In genomic region chr3R:10681682-10681962, dm6 we compare ENCODE assay signal across 1 fruit fly cellular context.
TF ChIP-seq lines count a peak whose summit lies in the region.

No protein-coding gene starts in this region.

TF ChIP-seq in whole organism, embryonic, 481 proteins besides CTCF, POLR2A, EP300 and RAD21 (continued from another document and continues in another):
- TF ChIP-seq CG4730 (GFP tag; IDR thresholded peaks at IDR 0.05; lab: Robert Waterston, UW) (peak; percentile 50), CG16863 (GFP tag; optimal IDR thresholded peaks at IDR 0.05; lab: Kevin White, UChicago) (no peak), NC2β (GFP tag; optimal IDR thresholded peaks at IDR 0.05; lab: Kevin White, UChicago) (no peak), corto (GFP tag; optimal IDR thresholded peaks at IDR 0.05; lab: Kevin White, UChicago) (no peak), CG11093 (GFP tag; IDR thresholded peaks at IDR 0.05; lab: Robert Waterston, UW) (peak; percentile 34; the same call in 1 of the 3 replicates), CG2199 (GFP tag; IDR thresholded peaks at IDR 0.05; lab: Robert Waterston, UW) (peak; percentile 80; the same call in 1 of the 3 replicates), Sin3A (optimal IDR thresholded peaks at IDR 0.05; lab: Kevin White, UChicago) (no peak), Neu2 (GFP tag; optimal IDR thresholded peaks at IDR 0.05; lab: Kevin White, UChicago; ENCODE audit: borderline replicate concordance) (no peak), tio (GFP tag; optimal IDR thresholded peaks at IDR 0.05; lab: Kevin White, UChicago) (no peak), CG16813 (GFP tag; IDR thresholded peaks at IDR 0.05; lab: Robert Waterston, UW; ENCODE audit: partially characterized antibody) (no peak), ato (GFP tag; IDR thresholded peaks at IDR 0.05; lab: Robert Waterston, UW; ENCODE audit: partially characterized antibody) (no peak), ap (GFP tag; IDR thresholded peaks at IDR 0.05; lab: Robert Waterston, UW) (peak; percentile 60), stc (GFP tag; IDR thresholded peaks at IDR 0.05; lab: Robert Waterston, UW) (peak; percentile 76), fd3F (GFP tag; optimal IDR thresholded peaks at IDR 0.05; lab: Kevin White, UChicago) (no peak), trh (GFP tag; optimal IDR thresholded peaks at IDR 0.05; lab: Kevin White, UChicago) (peak; percentile 33), hbn (GFP tag; IDR thresholded peaks at IDR 0.05; lab: Robert Waterston, UW; ENCODE audit: partially characterized antibody) (no peak), crol (GFP tag; IDR thresholded peaks at IDR 0.05; lab: Robert Waterston, UW) (no peak), CG1603 (tag; optimal IDR thresholded peaks at IDR 0.05; lab: Kevin White, UChicago) (peak; percentile 62), CG7357 (GFP tag; IDR thresholded peaks at IDR 0.05; lab: Robert Waterston, UW) (no peak), sc (optimal IDR thresholded peaks at IDR 0.05; lab: Kevin White, UChicago) (no peak), sc (GFP tag; optimal IDR thresholded peaks at IDR 0.05; lab: Kevin White, UChicago) (no peak), Aef1 (GFP tag; IDR thresholded peaks at IDR 0.05; lab: Robert Waterston, UW) (no peak; the same call in 2 of the 3 replicates), Fer3 (tag; optimal IDR thresholded peaks at IDR 0.05; lab: Kevin White, UChicago) (no peak), HmgZ (tag; optimal IDR thresholded peaks at IDR 0.05; lab: Kevin White, UChicago) (no peak), Ets97D (GFP tag; optimal IDR thresholded peaks at IDR 0.05; lab: Kevin White, UChicago) (no peak), Doc2 (GFP tag; IDR thresholded peaks at IDR 0.05; lab: Robert Waterston, UW) (no peak), salm (tag; optimal IDR thresholded peaks at IDR 0.05; lab: Kevin White, UChicago) (no peak), Taf1 (GFP tag; IDR thresholded peaks at IDR 0.05; lab: Robert Waterston, UW) (no peak), cas (GFP tag; IDR thresholded peaks at IDR 0.05; lab: Robert Waterston, UW) (no peak), amos (GFP tag; IDR thresholded peaks at IDR 0.05; lab: Robert Waterston, UW; ENCODE audit: partially characterized antibody) (no peak), CG2129 (GFP tag; IDR thresholded peaks at IDR 0.05; lab: Robert Waterston, UW; ENCODE audit: partially characterized antibody) (no peak), ro (GFP tag; IDR thresholded peaks at IDR 0.05; lab: Robert Waterston, UW) (no peak), maf-S (GFP tag; optimal IDR thresholded peaks at IDR 0.05; lab: Kevin White, UChicago) (no peak), gcm2 (GFP tag; optimal IDR thresholded peaks at IDR 0.05; lab: Kevin White, UChicago) (no peak), dm (GFP tag; optimal IDR thresholded peaks at IDR 0.05; lab: Kevin White, UChicago) (no peak), Rfx (GFP tag; IDR thresholded peaks at IDR 0.05; lab: Robert Waterston, UW) (peak; percentile 64), MESR4 (GFP tag; optimal IDR thresholded peaks at IDR 0.05; lab: Kevin White, UChicago) (no peak), mld (GFP tag; IDR thresholded peaks at IDR 0.05; lab: Robert Waterston, UW; ENCODE audit: partially characterized antibody) (no peak), ken (GFP tag; IDR thresholded peaks at IDR 0.05; lab: Robert Waterston, UW) (peak; percentile 51; the same call in 1 of the 3 replicates), crp (GFP tag; optimal IDR thresholded peaks at IDR 0.05; lab: Kevin White, UChicago) (no peak), HLH54F (GFP tag; optimal IDR thresholded peaks at IDR 0.05; lab: Kevin White, UChicago) (no peak), Abd-B (GFP tag; optimal IDR thresholded peaks at IDR 0.05; lab: Kevin White, UChicago) (no peak), CG7987 (GFP tag; optimal IDR thresholded peaks at IDR 0.05; lab: Kevin White, UChicago) (peak; percentile 12), lmd (GFP tag; IDR thresholded peaks at IDR 0.05; lab: Robert Waterston, UW) (peak; percentile 52), CG30431 (GFP tag; optimal IDR thresholded peaks at IDR 0.05; lab: Kevin White, UChicago) (peak; percentile 62), cad (GFP tag; optimal IDR thresholded peaks at IDR 0.05; lab: Kevin White, UChicago) (no peak), Doc3 (GFP tag; IDR thresholded peaks at IDR 0.05; lab: Robert Waterston, UW; ENCODE audit: partially characterized antibody) (no peak), en (GFP tag; optimal IDR thresholded peaks at IDR 0.05; lab: Kevin White, UChicago) (no peak), CG1647 (GFP tag; optimal IDR thresholded peaks at IDR 0.05; lab: Kevin White, UChicago) (no peak), CG15073 (GFP tag; optimal IDR thresholded peaks at IDR 0.05; lab: Kevin White, UChicago) (no peak), CkIIα-i1 (GFP tag; IDR thresholded peaks at IDR 0.05; lab: Robert Waterston, UW) (no peak), CG15269 (tag; optimal IDR thresholded peaks at IDR 0.05; lab: Kevin White, UChicago) (peak; percentile 44), NK7.1 (GFP tag; optimal IDR thresholded peaks at IDR 0.05; lab: Kevin White, UChicago) (no peak), repo (GFP tag; optimal IDR thresholded peaks at IDR 0.05; lab: Kevin White, UChicago) (no peak), CG10431 (GFP tag; optimal IDR thresholded peaks at IDR 0.05; lab: Kevin White, UChicago) (no peak), Hr51 (GFP tag; optimal IDR thresholded peaks at IDR 0.05; lab: Kevin White, UChicago) (peak in 1 of 2 experiments; percentile 49), twi (tag; optimal IDR thresholded peaks at IDR 0.05; lab: Kevin White, UChicago) (no peak), CG18764 (GFP tag; optimal IDR thresholded peaks at IDR 0.05; lab: Kevin White, UChicago) (no peak), CG11504 (tag; optimal IDR thresholded peaks at IDR 0.05; lab: Kevin White, UChicago) (peak; percentile 18), scrt (GFP tag; optimal IDR thresholded peaks at IDR 0.05; lab: Kevin White, UChicago) (no peak), CG5180 (GFP tag; optimal IDR thresholded peaks at IDR 0.05; lab: Kevin White, UChicago) (no peak), ash1 (GFP tag; optimal IDR thresholded peaks at IDR 0.05; lab: Kevin White, UChicago) (no peak), so (GFP tag; IDR thresholded peaks at IDR 0.05; lab: Robert Waterston, UW) (peak; percentile 13; the same call in 1 of the 3 replicates), z (GFP tag; IDR thresholded peaks at IDR 0.05; lab: Robert Waterston, UW) (peak; percentile 67; the same call in 2 of the 3 replicates), CG10147 (GFP tag; optimal IDR thresholded peaks at IDR 0.05; lab: Kevin White, UChicago) (no peak), CG9876 (GFP tag; optimal IDR thresholded peaks at IDR 0.05; lab: Kevin White, UChicago) (no peak), fd96Cb (tag; optimal IDR thresholded peaks at IDR 0.05; lab: Kevin White, UChicago) (peak; percentile 48), CG7963 (GFP tag; IDR thresholded peaks at IDR 0.05; lab: Robert Waterston, UW; ENCODE audit: partially characterized antibody) (no peak), CG12299 (tag; optimal IDR thresholded peaks at IDR 0.05; lab: Kevin White, UChicago) (no peak), oc (tag; optimal IDR thresholded peaks at IDR 0.05; lab: Kevin White, UChicago) (peak; percentile 4), CrebB (tag; optimal IDR thresholded peaks at IDR 0.05; lab: Kevin White, UChicago) (no peak), CG8281 (tag; optimal IDR thresholded peaks at IDR 0.05; lab: Kevin White, UChicago) (no peak), Med (GFP tag; lab: Kevin White, UChicago) (peak; percentile 74), pita (GFP tag; optimal IDR thresholded peaks at IDR 0.05; lab: Kevin White, UChicago) (no peak), CG15601 (tag; optimal IDR thresholded peaks at IDR 0.05; lab: Kevin White, UChicago) (no peak), CG6254 (GFP tag; optimal IDR thresholded peaks at IDR 0.05; lab: Kevin White, UChicago) (peak; percentile 43), Sox102F (GFP tag; optimal IDR thresholded peaks at IDR 0.05; lab: Kevin White, UChicago) (peak; percentile 44), Ets65A (GFP tag; lab: Kevin White, UChicago) (no peak), Dbx (GFP tag; IDR thresholded peaks at IDR 0.05; lab: Robert Waterston, UW) (0 out of 3 replicates have a peak, but pooled peaks have one; percentile 17), CG3838 (GFP tag; optimal IDR thresholded peaks at IDR 0.05; lab: Kevin White, UChicago) (no peak), E2f2 (GFP tag; IDR thresholded peaks at IDR 0.05; lab: Robert Waterston, UW) (peak; percentile 5; the same call in 1 of the 2 replicates), Lhr (GFP tag; optimal IDR thresholded peaks at IDR 0.05; lab: Kevin White, UChicago) (no peak), CG11560 (tag; IDR thresholded peaks at IDR 0.05; lab: Robert Waterston, UW) (0 out of 3 replicates have a peak, but pooled peaks have one; percentile 5), sr (GFP tag; IDR thresholded peaks at IDR 0.05; lab: Robert Waterston, UW) (peak; percentile 75; the same call in 1 of the 3 replicates), Nf-YB (GFP tag; optimal IDR thresholded peaks at IDR 0.05; lab: Kevin White, UChicago) (no peak), CG32532 (GFP tag; IDR thresholded peaks at IDR 0.05; lab: Robert Waterston, UW) (peak; percentile 80), CG1792 (GFP tag; optimal IDR thresholded peaks at IDR 0.05; lab: Kevin White, UChicago) (no peak), gt (GFP tag; IDR thresholded peaks at IDR 0.05; lab: Robert Waterston, UW) (no peak), exex (tag; optimal IDR thresholded peaks at IDR 0.05; lab: Kevin White, UChicago) (no peak), Dfd (GFP tag; optimal IDR thresholded peaks at IDR 0.05; lab: Kevin White, UChicago) (no peak), CG14441 (GFP tag; IDR thresholded peaks at IDR 0.05; lab: Robert Waterston, UW) (peak; percentile 74), gro (GFP tag; optimal IDR thresholded peaks at IDR 0.05; lab: Kevin White, UChicago) (no peak), pho (GFP tag; optimal IDR thresholded peaks at IDR 0.05; lab: Kevin White, UChicago) (no peak), pum (GFP tag; optimal IDR thresholded peaks at IDR 0.05; lab: Kevin White, UChicago) (no peak), CG17328 (GFP tag; IDR thresholded peaks at IDR 0.05; lab: Robert Waterston, UW) (peak; percentile 63; the same call in 1 of the 2 replicates), nau (GFP tag; optimal IDR thresholded peaks at IDR 0.05; lab: Kevin White, UChicago) (no peak), CG12219 (GFP tag; optimal IDR thresholded peaks at IDR 0.05; lab: Kevin White, UChicago) (peak; percentile 18), CG3281 (GFP tag; optimal IDR thresholded peaks at IDR 0.05; lab: Kevin White, UChicago) (peak; percentile 32), tx (GFP tag; optimal IDR thresholded peaks at IDR 0.05; lab: Kevin White, UChicago) (no peak), CG8765 (GFP tag; IDR thresholded peaks at IDR 0.05; lab: Robert Waterston, UW) (no peak), Antp (GFP tag; optimal IDR thresholded peaks at IDR 0.05; lab: Kevin White, UChicago) (no peak), CG5245 (GFP tag; optimal IDR thresholded peaks at IDR 0.05; lab: Kevin White, UChicago) (peak; percentile 61), CG34422 (GFP tag; IDR thresholded peaks at IDR 0.05; lab: Robert Waterston, UW) (peak; percentile 37; the same call in 1 of the 3 replicates), CG9932 (GFP tag; IDR thresholded peaks at IDR 0.05; lab: Robert Waterston, UW) (peak; percentile 35), Dp (GFP tag; optimal IDR thresholded peaks at IDR 0.05; lab: Kevin White, UChicago) (no peak), unc-4 (GFP tag; IDR thresholded peaks at IDR 0.05; lab: Robert Waterston, UW; ENCODE audit: partially characterized antibody) (no peak), TFAM (GFP tag; optimal IDR thresholded peaks at IDR 0.05; lab: Kevin White, UChicago) (no peak), CG7786 (GFP tag; optimal IDR thresholded peaks at IDR 0.05; lab: Kevin White, UChicago) (no peak), schlank (tag; optimal IDR thresholded peaks at IDR 0.05; lab: Kevin White, UChicago) (no peak), Meics (GFP tag; optimal IDR thresholded peaks at IDR 0.05; lab: Kevin White, UChicago) (no peak), CG8924 (tag; optimal IDR thresholded peaks at IDR 0.05; lab: Kevin White, UChicago) (no peak), CG33557 (GFP tag; optimal IDR thresholded peaks at IDR 0.05; lab: Kevin White, UChicago) (no peak), Ada2b (GFP tag; IDR thresholded peaks at IDR 0.05; lab: Robert Waterston, UW) (peak; percentile 79), hb (GFP tag; IDR thresholded peaks at IDR 0.05; lab: Robert Waterston, UW; ENCODE audit: partially characterized antibody) (no peak), Dref (GFP tag; IDR thresholded peaks at IDR 0.05; lab: Robert Waterston, UW) (no peak), Scr (GFP tag; IDR thresholded peaks at IDR 0.05; lab: Robert Waterston, UW; ENCODE audit: partially characterized antibody) (no peak), Sox100B (GFP tag; optimal IDR thresholded peaks at IDR 0.05; lab: Kevin White, UChicago) (no peak), Fer2 (tag; optimal IDR thresholded peaks at IDR 0.05; lab: Kevin White, UChicago) (no peak), Nf-YC (tag; optimal IDR thresholded peaks at IDR 0.05; lab: Kevin White, UChicago) (no peak), hkb (optimal IDR thresholded peaks at IDR 0.05; lab: Kevin White, UChicago) (no peak), hkb (GFP tag; IDR thresholded peaks at IDR 0.05; lab: Robert Waterston, UW) (peak; percentile 66), CG6765 (GFP tag; optimal IDR thresholded peaks at IDR 0.05; lab: Kevin White, UChicago) (no peak), odd (GFP tag; optimal IDR thresholded peaks at IDR 0.05; lab: Kevin White, UChicago) (no peak), CG6683 (GFP tag; optimal IDR thresholded peaks at IDR 0.05; lab: Kevin White, UChicago) (no peak), CG6272 (GFP tag; IDR thresholded peaks at IDR 0.05; lab: Robert Waterston, UW) (peak; percentile 32; the same call in 1 of the 2 replicates), hth (optimal IDR thresholded peaks at IDR 0.05; lab: Kevin White, UChicago) (no peak), CG1602 (GFP tag; optimal IDR thresholded peaks at IDR 0.05; lab: Kevin White, UChicago) (no peak), luna (GFP tag; optimal IDR thresholded peaks at IDR 0.05; lab: Kevin White, UChicago) (no peak), CG3065 (GFP tag; optimal IDR thresholded peaks at IDR 0.05; lab: Kevin White, UChicago) (no peak), tll (GFP tag; optimal IDR thresholded peaks at IDR 0.05; lab: Kevin White, UChicago) (no peak), eyg (GFP tag; optimal IDR thresholded peaks at IDR 0.05; lab: Kevin White, UChicago) (no peak), sens-2 (GFP tag; IDR thresholded peaks at IDR 0.05; lab: Robert Waterston, UW) (peak; percentile 55; the same call in 1 of the 2 replicates), ranshi (GFP tag; IDR thresholded peaks at IDR 0.05; lab: Robert Waterston, UW) (peak; percentile 65), al (GFP tag; IDR thresholded peaks at IDR 0.05; lab: Robert Waterston, UW) (peak; percentile 42; the same call in 1 of the 2 replicates), trem (tag; optimal IDR thresholded peaks at IDR 0.05; lab: Kevin White, UChicago) (no peak)
